Fruit fly (Drosophila melanogaster) whole organism, prepupa: ENCODE data around the gene CG13004.

Experiments
- Blimp-1 ChIP-seq: fragments of 200-800 bp; sonication (Bioruptor generic); optimal IDR thresholded peaks from 3 replicates; lab custom pipeline; 2017; ENCODE audit warnings: missing biosample characterization, missing genetic modification characterization, mild to moderate bottlenecking, moderate library complexity, missing genetic modification reagents
- CG10631 ChIP-seq: fragments of 200-800 bp; sonication (Bioruptor generic); optimal IDR thresholded peaks from 2 replicates; lab custom pipeline; 2016; ENCODE audit warnings: missing biosample characterization, missing genetic modification characterization
- CG10669 ChIP-seq: fragments of 200-800 bp; sonication (Bioruptor generic); optimal IDR thresholded peaks from 3 replicates; lab custom pipeline; 2018; ENCODE audit warnings: missing biosample characterization, mild to moderate bottlenecking, missing genetic modification characterization, moderate library complexity
- CG11762 ChIP-seq: fragments of 200-800 bp; sonication (Bioruptor generic); optimal IDR thresholded peaks from 3 replicates; lab custom pipeline; 2016; ENCODE audit warnings: missing biosample characterization, missing genetic modification characterization; ENCODE audit not compliant: insufficient read depth
- CG11902 ChIP-seq: fragments of 200-800 bp; sonication (Bioruptor generic); optimal IDR thresholded peaks from 3 replicates; lab custom pipeline; 2016; ENCODE audit warnings: missing biosample characterization, missing genetic modification characterization
- CG15336 ChIP-seq: fragments of 200-800 bp; sonication (Bioruptor generic); IDR thresholded peaks from 2 replicates; pipeline ENCODE4 v1.3.6; 2022; ENCODE audit warnings: missing biosample characterization, missing genetic modification characterization
- CG1621 ChIP-seq: fragments of 200-800 bp; sonication (Bioruptor generic); optimal IDR thresholded peaks from 3 replicates; lab custom pipeline; 2018; ENCODE audit warnings: missing biosample characterization, mild to moderate bottlenecking, missing genetic modification characterization
- CG16779 ChIP-seq: fragments of 200-800 bp; sonication (Bioruptor generic); optimal IDR thresholded peaks from 3 replicates; lab custom pipeline; 2017; ENCODE audit warnings: missing biosample characterization, mild to moderate bottlenecking, missing genetic modification characterization
- CG31627 ChIP-seq: fragments of 200-800 bp; sonication (Bioruptor generic); optimal IDR thresholded peaks from 3 replicates; lab custom pipeline; 2016; ENCODE audit warnings: missing biosample characterization, missing genetic modification characterization
- CG32006 ChIP-seq: fragments of 200-800 bp; sonication (Bioruptor generic); optimal IDR thresholded peaks from 3 replicates; lab custom pipeline; 2017; ENCODE audit warnings: missing biosample characterization, mild to moderate bottlenecking, missing genetic modification characterization
- CG34406 ChIP-seq: fragments of 200-800 bp; sonication (Bioruptor generic); optimal IDR thresholded peaks from 3 replicates; lab custom pipeline; 2016; ENCODE audit warnings: missing biosample characterization, missing genetic modification characterization
- CG3919 ChIP-seq: fragments of 200-800 bp; sonication (Bioruptor generic); optimal IDR thresholded peaks from 3 replicates; lab custom pipeline; 2016; ENCODE audit warnings: missing biosample characterization, missing genetic modification characterization
- CG4318 ChIP-seq: fragments of 200-800 bp; sonication (Bioruptor generic); optimal IDR thresholded peaks from 3 replicates; lab custom pipeline; 2017; ENCODE audit warnings: missing biosample characterization, mild to moderate bottlenecking, missing genetic modification characterization
- CG6276 ChIP-seq: fragments of 200-800 bp; sonication (Bioruptor generic); optimal IDR thresholded peaks from 2 replicates; lab custom pipeline; 2017; ENCODE audit warnings: missing biosample characterization, mild to moderate bottlenecking, missing genetic modification characterization
- CG6792 ChIP-seq: fragments of 200-800 bp; sonication (Bioruptor generic); optimal IDR thresholded peaks from 3 replicates; lab custom pipeline; 2016; ENCODE audit warnings: missing biosample characterization, missing genetic modification characterization
- CG6854 ChIP-seq: fragments of 200-800 bp; sonication (Bioruptor generic); optimal IDR thresholded peaks from 2 replicates; lab custom pipeline; 2017; ENCODE audit warnings: missing biosample characterization, mild to moderate bottlenecking, missing genetic modification characterization
- CG7368 ChIP-seq: fragments of 200-800 bp; sonication (Bioruptor generic); optimal IDR thresholded peaks from 3 replicates; lab custom pipeline; 2016; ENCODE audit warnings: missing biosample characterization, missing genetic modification characterization
- CG8119 ChIP-seq: fragments of 200-800 bp; sonication (Bioruptor generic); IDR thresholded peaks from 3 replicates; pipeline ENCODE4 v1.3.6; 2022; ENCODE audit warnings: missing biosample characterization, missing genetic modification characterization
- CG8319 ChIP-seq: fragments of 200-800 bp; sonication (Bioruptor generic); optimal IDR thresholded peaks from 3 replicates; lab custom pipeline; 2016; ENCODE audit warnings: missing biosample characterization, missing genetic modification characterization
- CG8632 ChIP-seq: fragments of 200-800 bp; sonication (Bioruptor generic); optimal IDR thresholded peaks from 3 replicates; lab custom pipeline; 2016; ENCODE audit warnings: missing biosample characterization, missing genetic modification characterization
- CG9139 ChIP-seq: fragments of 200-800 bp; sonication (Bioruptor generic); optimal IDR thresholded peaks from 3 replicates; lab custom pipeline; 2017; ENCODE audit warnings: missing biosample characterization, mild to moderate bottlenecking, missing genetic modification characterization
- Eip78C ChIP-seq: fragments of 200-800 bp; sonication (Bioruptor generic); peaks from one replicate; lab custom pipeline; 2016; ENCODE audit warnings: missing biosample characterization, missing genetic modification characterization
- Eip93F ChIP-seq: fragments of 200-800 bp; sonication (Bioruptor generic); optimal IDR thresholded peaks from 2 replicates; lab custom pipeline; 2016; ENCODE audit warnings: missing biosample characterization, mild to moderate bottlenecking, missing genetic modification characterization
- Ets21C ChIP-seq: fragments of 200-800 bp; sonication (Bioruptor generic); optimal IDR thresholded peaks from 3 replicates; lab custom pipeline; 2016; ENCODE audit warnings: missing biosample characterization, missing genetic modification characterization
- Gug ChIP-seq: fragments of 200-800 bp; sonication (Bioruptor generic); IDR thresholded peaks from 2 replicates; pipeline ENCODE4 v1.3.6; 2022; ENCODE audit warnings: missing biosample characterization, missing genetic modification characterization
- Hr38 ChIP-seq: sonication (Bioruptor generic); optimal IDR thresholded peaks from 2 replicates; lab custom pipeline; 2016; ENCODE audit warnings: missing biosample characterization, missing genetic modification characterization
- Hr39 ChIP-seq: fragments of 200-800 bp; sonication (Bioruptor generic); optimal IDR thresholded peaks from 2 replicates; lab custom pipeline; 2016; ENCODE audit warnings: missing biosample characterization, missing genetic modification characterization
- Hr4 ChIP-seq: fragments of 200-800 bp; sonication (Bioruptor generic); optimal IDR thresholded peaks from 3 replicates; lab custom pipeline; 2016; ENCODE audit warnings: missing biosample characterization, missing genetic modification characterization
- Met ChIP-seq: fragments of 200-800 bp; sonication (Bioruptor generic); optimal IDR thresholded peaks from 3 replicates; lab custom pipeline; 2016; ENCODE audit warnings: missing biosample characterization, missing genetic modification characterization
- OdsH ChIP-seq: fragments of 200-800 bp; sonication (Bioruptor generic); optimal IDR thresholded peaks from 3 replicates; lab custom pipeline; 2016; ENCODE audit warnings: missing biosample characterization, missing genetic modification characterization
- Smox ChIP-seq: fragments of 200-800 bp; sonication (Bioruptor generic); optimal IDR thresholded peaks from 3 replicates; lab custom pipeline; 2016; ENCODE audit warnings: missing biosample characterization, missing genetic modification characterization
- Sox102F ChIP-seq: fragments of 200-800 bp; sonication (Bioruptor generic); optimal IDR thresholded peaks from 2 replicates; lab custom pipeline; 2016; ENCODE audit warnings: missing biosample characterization, mild to moderate bottlenecking, missing genetic modification characterization
- Sox14 ChIP-seq: fragments of 200-800 bp; sonication (Bioruptor generic); optimal IDR thresholded peaks from 3 replicates; lab custom pipeline; 2016; ENCODE audit warnings: missing biosample characterization, missing genetic modification characterization
- achi ChIP-seq: fragments of 200-800 bp; sonication (Bioruptor generic); optimal IDR thresholded peaks from 3 replicates; lab custom pipeline; 2016; ENCODE audit warnings: missing biosample characterization, missing genetic modification characterization
- acj6 ChIP-seq: fragments of 200-800 bp; sonication (Bioruptor generic); optimal IDR thresholded peaks from 3 replicates; lab custom pipeline; 2016; ENCODE audit warnings: missing biosample characterization, missing genetic modification characterization
- cyc ChIP-seq: fragments of 200-800 bp; sonication (Bioruptor generic); optimal IDR thresholded peaks from 3 replicates; lab custom pipeline; 2016; ENCODE audit warnings: missing biosample characterization, missing genetic modification characterization
- dac ChIP-seq: fragments of 200-800 bp; sonication (Bioruptor generic); optimal IDR thresholded peaks from 2 replicates; lab custom pipeline; 2017; ENCODE audit warnings: missing biosample characterization, mild to moderate bottlenecking, missing genetic modification characterization
- dsx ChIP-seq: fragments of 200-800 bp; optimal IDR thresholded peaks from 3 replicates; lab custom pipeline; 2019; ENCODE audit warnings: missing biosample characterization, mild to moderate bottlenecking, missing genetic modification characterization, moderate library complexity; ENCODE audit not compliant: poor library complexity, severe bottlenecking
- eg ChIP-seq: fragments of 200-800 bp; sonication (Bioruptor generic); IDR thresholded peaks from 3 replicates; pipeline ENCODE4 v1.3.6; 2022; ENCODE audit warnings: missing biosample characterization, missing genetic modification characterization
- fd59A ChIP-seq: fragments of 200-800 bp; sonication (Bioruptor generic); optimal IDR thresholded peaks from 2 replicates; lab custom pipeline; 2017; ENCODE audit warnings: missing biosample characterization, mild to moderate bottlenecking, missing genetic modification characterization, missing genetic modification reagents
- fd85E ChIP-seq: fragments of 200-800 bp; sonication (Bioruptor generic); optimal IDR thresholded peaks from 3 replicates; lab custom pipeline; 2016; ENCODE audit warnings: missing biosample characterization, missing genetic modification characterization
- fkh ChIP-seq: fragments of 200-800 bp; sonication (Bioruptor generic); optimal IDR thresholded peaks from 3 replicates; lab custom pipeline; 2017; ENCODE audit warnings: missing biosample characterization, mild to moderate bottlenecking, missing genetic modification characterization, moderate library complexity
- lz ChIP-seq: fragments of 200-800 bp; sonication (Bioruptor generic); optimal IDR thresholded peaks from 3 replicates; lab custom pipeline; 2016; ENCODE audit warnings: missing biosample characterization, missing genetic modification characterization
- net ChIP-seq: fragments of 200-800 bp; sonication (Bioruptor generic); optimal IDR thresholded peaks from 3 replicates; lab custom pipeline; 2016; ENCODE audit warnings: missing biosample characterization, missing genetic modification characterization
- pdm3 ChIP-seq: fragments of 200-800 bp; sonication (Bioruptor generic); optimal IDR thresholded peaks from 3 replicates; lab custom pipeline; 2016; ENCODE audit warnings: missing biosample characterization, missing genetic modification characterization
- salr ChIP-seq, 2 experiments: fragments of 200-800 bp; sonication (Bioruptor generic); optimal IDR thresholded peaks; 3 replicates each; lab custom pipeline; 2016 to 2018; ENCODE audit warnings: missing biosample characterization in 2 of 2, missing genetic modification characterization in 2 of 2, mild to moderate bottlenecking in 1 of 2
- svp ChIP-seq: fragments of 200-800 bp; sonication (Bioruptor generic); peaks from one replicate; lab custom pipeline; 2016; ENCODE audit warnings: missing biosample characterization, missing genetic modification characterization
- topi ChIP-seq: fragments of 200-800 bp; sonication (Bioruptor generic); optimal IDR thresholded peaks from 3 replicates; lab custom pipeline; 2016; ENCODE audit warnings: missing biosample characterization, missing genetic modification characterization
- vri ChIP-seq: fragments of 200-800 bp; sonication (Bioruptor generic); optimal IDR thresholded peaks from 3 replicates; lab custom pipeline; 2016; ENCODE audit warnings: missing biosample characterization, mild to moderate bottlenecking, missing genetic modification characterization

Gene CG13004

dm6 chrX:16873053-16873452 is 37.7 kb upstream of the CG13004 start (continued):
- peak; percentile 25 for TF ChIP-seq net (GFP tag; lab: Kevin White, UChicago)
- TF ChIP-seq CG10669 (GFP tag; lab: Kevin White, UChicago): peak; percentile 7
- no peak for TF ChIP-seq Hr38 (GFP tag; lab: Kevin White, UChicago)
- TF ChIP-seq CG6854 (GFP tag; lab: Kevin White, UChicago): no peak
- TF ChIP-seq fd85E (GFP tag; lab: Kevin White, UChicago): no peak
- TF ChIP-seq CG4318 (GFP tag; lab: Kevin White, UChicago): peak; percentile 75
- TF ChIP-seq Blimp-1: peak; percentile 62
- peak; percentile 43 for TF ChIP-seq dsx (GFP tag; lab: Kevin White, UChicago)
- peak; percentile 31 for TF ChIP-seq CG3919 (GFP tag; lab: Kevin White, UChicago)
- TF ChIP-seq Sox102F (GFP tag; lab: Kevin White, UChicago): no peak
- TF ChIP-seq CG9139: no peak
- peak; percentile 81 for TF ChIP-seq Eip78C (GFP tag; lab: Kevin White, UChicago)
- no peak for TF ChIP-seq fd59A
- no peak for TF ChIP-seq pdm3 (GFP tag; lab: Kevin White, UChicago)

- TF ChIP-seq pdm3 (GFP tag; lab: Kevin White, UChicago) (peak; percentile 86), Met (GFP tag; lab: Kevin White, UChicago) (peak; percentile 50), lz (peak; percentile 71), topi (GFP tag; lab: Kevin White, UChicago) (peak; percentile 58), salr (GFP tag; optimal IDR thresholded peaks at IDR 0.05; lab: Kevin White, UChicago) (peak; percentile 52 to 53), CG15336 (GFP tag; lab: Robert Waterston, UW) (peak; percentile 88), CG31627 (GFP tag; lab: Kevin White, UChicago) (peak; percentile 61), cyc (peak; percentile 20), OdsH (peak; percentile 74), Smox (peak; percentile 48), Hr38 (GFP tag; lab: Kevin White, UChicago) (no peak), Gug (GFP tag; lab: Robert Waterston, UW) (peak; percentile 69), CG10631 (GFP tag; lab: Kevin White, UChicago) (peak; percentile 78), CG32006 (peak; percentile 88), Sox14 (GFP tag; lab: Kevin White, UChicago) (peak; percentile 82), svp (GFP tag; lab: Kevin White, UChicago) (peak; percentile 72), CG6276 (GFP tag; lab: Kevin White, UChicago) (peak; percentile 76), Eip78C (GFP tag; lab: Kevin White, UChicago) (peak; percentile 96), dsx (GFP tag; lab: Kevin White, UChicago) (peak; percentile 84), CG11902 (GFP tag; lab: Kevin White, UChicago) (peak; percentile 53), achi (peak; percentile 77), CG34406 (GFP tag; lab: Kevin White, UChicago) (peak; percentile 73), CG11762 (GFP tag; lab: Kevin White, UChicago) (peak; percentile 66), Eip93F (GFP tag; lab: Kevin White, UChicago) (no peak), CG4318 (GFP tag; lab: Kevin White, UChicago) (peak; percentile 71), CG8119 (peak; percentile 87), Hr4 (GFP tag; lab: Kevin White, UChicago) (peak; percentile 85), acj6 (peak; percentile 76), fkh (GFP tag; lab: Kevin White, UChicago) (no peak), CG6792 (GFP tag; lab: Kevin White, UChicago) (peak; percentile 84), Hr39 (GFP tag; lab: Kevin White, UChicago) (peak; percentile 69), dac (GFP tag; lab: Kevin White, UChicago) (peak; percentile 59), fd85E (GFP tag; lab: Kevin White, UChicago) (peak; percentile 26), CG7368 (GFP tag; lab: Kevin White, UChicago) (peak; percentile 72), net (GFP tag; lab: Kevin White, UChicago) (peak; percentile 72), vri (GFP tag; lab: Kevin White, UChicago) (peak; percentile 24), CG16779 (tag; lab: Kevin White, UChicago) (peak; percentile 53), CG3919 (GFP tag; lab: Kevin White, UChicago) (peak; percentile 84), CG9139 (peak; percentile 52), eg (GFP tag; lab: Robert Waterston, UW) (peak; percentile 84), Blimp-1 (no peak), Ets21C (GFP tag; lab: Kevin White, UChicago) (peak; percentile 39), CG8319 (GFP tag; lab: Kevin White, UChicago) (peak; percentile 50), CG1621 (tag; lab: Kevin White, UChicago) (peak; percentile 79), CG8632 (GFP tag; lab: Kevin White, UChicago) (peak; percentile 75)
These were observed 36.5 kb upstream of the CG13004 start for dm6 chrX:16871808-16872207.
